Worm (Caenorhabditis elegans) whole organism, L3 larva: Measurements from ENCODE around the gene lec-9.
"Not testable (repeated sequence)": the region's sequence is repeated elsewhere in the genome, so short reads cannot be mapped to it uniquely, and the experiment has no call there.

Experiments used
- mdl-1 ChIP-seq: fragments of 150-350 bp; optimal IDR thresholded peaks from 2 replicates; lab custom pipeline; 2014; ENCODE audit warnings: missing biosample characterization, missing genetic modification characterization
- nhr-11 ChIP-seq: fragments of 150-350 bp; optimal IDR thresholded peaks from 2 replicates; lab custom pipeline; 2014; ENCODE audit warnings: missing biosample characterization, missing genetic modification characterization
- nhr-12 ChIP-seq: fragments of 150-350 bp; optimal IDR thresholded peaks from 2 replicates; lab custom pipeline; 2014; ENCODE audit warnings: missing biosample characterization, missing genetic modification characterization
- nhr-237 ChIP-seq: fragments of 150-350 bp; optimal IDR thresholded peaks from 2 replicates; lab custom pipeline; 2014; ENCODE audit warnings: missing biosample characterization, missing genetic modification characterization
- nhr-28 ChIP-seq: fragments of 150-350 bp; optimal IDR thresholded peaks from 2 replicates; lab custom pipeline; 2014; ENCODE audit warnings: missing biosample characterization, missing genetic modification characterization
- nhr-43 ChIP-seq: sonication (generic microtip); optimal IDR thresholded peaks from 2 replicates; lab custom pipeline; 2016; ENCODE audit warnings: mild to moderate bottlenecking, missing genetic modification characterization, missing compliant biosample characterization; ENCODE audit not compliant: poor library complexity, severe bottlenecking
- nhr-77 ChIP-seq: fragments of 150-350 bp; optimal IDR thresholded peaks from 2 replicates; lab custom pipeline; 2014; ENCODE audit warnings: missing biosample characterization, missing genetic modification characterization
- pqm-1 ChIP-seq: fragments of 150-350 bp; optimal IDR thresholded peaks from 2 replicates; lab custom pipeline; 2017; ENCODE audit warnings: missing biosample characterization, missing genetic modification characterization, inconsistent platforms
- skn-1 ChIP-seq: fragments of 150-350 bp; optimal IDR thresholded peaks from 2 replicates; lab custom pipeline; 2014; ENCODE audit warnings: missing biosample characterization, missing genetic modification characterization
- snpc-4 ChIP-seq: fragments of 150-350 bp; optimal IDR thresholded peaks from 2 replicates; lab custom pipeline; 2014; ENCODE audit warnings: missing biosample characterization, missing genetic modification characterization
- zag-1 ChIP-seq: fragments of 150-350 bp; optimal IDR thresholded peaks from 2 replicates; lab custom pipeline; 2014; ENCODE audit warnings: missing biosample characterization, missing genetic modification characterization

DNA sequence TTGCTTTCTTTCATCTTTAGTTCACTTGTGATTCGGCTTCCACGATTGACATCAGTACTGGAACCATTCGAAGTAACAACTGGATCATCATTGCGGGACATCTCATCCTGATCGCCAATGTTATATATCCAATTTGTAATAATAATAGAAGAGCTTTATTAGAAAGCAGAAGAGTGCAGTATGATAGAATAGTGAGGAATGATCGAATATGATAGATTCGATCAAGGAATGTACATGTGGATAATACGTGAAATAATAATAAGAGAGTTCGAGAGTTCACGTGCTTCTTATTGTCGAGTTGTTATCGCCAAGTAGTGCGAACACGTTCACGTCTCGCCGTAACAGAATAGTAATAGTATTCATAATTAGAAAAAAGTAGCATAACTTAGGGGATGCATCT lies 21.3 kb upstream of the lec-9 start, which contains the start of gene F39B3.3:
- TF ChIP-seq nhr-77; nhr-237 (tag; lab: Kevin White, UChicago); snpc-4 (tag; lab: Kevin White, UChicago); skn-1 (tag; lab: Kevin White, UChicago); nhr-28 (tag; lab: Kevin White, UChicago); nhr-12 (tag; lab: Kevin White, UChicago); nhr-11 (tag; lab: Kevin White, UChicago); nhr-43 (tag; lab: Kevin White, UChicago); pqm-1 (tag; lab: Kevin White, UChicago); zag-1 (tag; lab: Kevin White, UChicago); mdl-1 (tag; lab: Kevin White, UChicago): not testable (repeated sequence)
